Worm (Caenorhabditis elegans) whole organism, L4 larva: ENCODE data around the gene F10E7.2.
A peak's percentile ranks its signal among the peaks of the same experiment; 100 is the strongest.

Source experiments
- F10B5.3 ChIP-seq: sonication (generic microtip); optimal IDR thresholded peaks from 2 replicates; lab custom pipeline; 2016; ENCODE audit warnings: mild to moderate bottlenecking, missing genetic modification characterization, missing compliant biosample characterization
- F49E8.2 ChIP-seq: sonication (generic microtip); optimal IDR thresholded peaks from 2 replicates; lab custom pipeline; 2016; ENCODE audit warnings: missing compliant biosample characterization, mild to moderate bottlenecking, missing genetic modification characterization, borderline replicate concordance
- Y48G9A.11 ChIP-seq: fragments of 200-800 bp; sonication (Bioruptor generic); IDR thresholded peaks from 2 replicates; pipeline ENCODE4 v1.3.6; 2022; ENCODE audit warnings: missing genetic modification reagents, missing genetic modification characterization, missing compliant biosample characterization
- Y75B8A.6 ChIP-seq: fragments of 200-800 bp; sonication (Bioruptor generic); IDR thresholded peaks from 2 replicates; pipeline ENCODE4 v1.3.6; 2022; ENCODE audit warnings: missing genetic modification reagents, missing genetic modification characterization, missing compliant biosample characterization
- ZK337.2 ChIP-seq: fragments of 200-800 bp; sonication (Bioruptor generic); IDR thresholded peaks from 2 replicates; pipeline ENCODE4 v1.3.6; 2022; ENCODE audit warnings: missing genetic modification reagents, missing genetic modification characterization, missing compliant biosample characterization
- ZK546.5 ChIP-seq, 2 experiments: sonication (generic microtip); optimal IDR thresholded peaks; 2 replicates each; lab custom pipeline; 2017; ENCODE audit warnings: missing biosample characterization in 2 of 2, missing genetic modification characterization in 2 of 2
- ama-1 ChIP-seq: fragments of 150-350 bp; optimal IDR thresholded peaks from 2 replicates; lab custom pipeline; 2014; ENCODE audit warnings: inconsistent platforms, mixed read lengths
- ceh-44 ChIP-seq: fragments of 200-800 bp; sonication (Bioruptor generic); IDR thresholded peaks from 2 replicates; pipeline ENCODE4 v1.3.6; 2022; ENCODE audit warnings: missing genetic modification reagents, missing genetic modification characterization, missing compliant biosample characterization
- daf-19 ChIP-seq: fragments of 200-800 bp; sonication (Bioruptor generic); conservative IDR thresholded peaks from 2 replicates; pipeline ENCODE4 v1.3.6; 2022; ENCODE audit warnings: missing genetic modification characterization, missing compliant biosample characterization
- dmd-6 ChIP-seq: fragments of 200-800 bp; sonication (Bioruptor generic); IDR thresholded peaks from 2 replicates; pipeline ENCODE4 v1.3.6; 2022; ENCODE audit warnings: missing genetic modification reagents, missing genetic modification characterization, missing compliant biosample characterization
- dmd-8 ChIP-seq: fragments of 200-800 bp; sonication (Bioruptor generic); IDR thresholded peaks from 2 replicates; pipeline ENCODE4 v1.3.6; 2022; ENCODE audit warnings: missing genetic modification characterization, missing compliant biosample characterization
- duxl-1 ChIP-seq: sonication (generic microtip); optimal IDR thresholded peaks from 2 replicates; lab custom pipeline; 2016; ENCODE audit warnings: mild to moderate bottlenecking, missing genetic modification characterization, moderate library complexity, missing compliant biosample characterization; ENCODE audit not compliant: poor library complexity
- dve-1 ChIP-seq: sonication (generic microtip); optimal IDR thresholded peaks from 2 replicates; lab custom pipeline; 2017; ENCODE audit warnings: antibody characterized with exemption, mild to moderate bottlenecking, missing genetic modification characterization, missing compliant biosample characterization; ENCODE audit not compliant: insufficient read depth
- hlh-11 ChIP-seq: fragments of 200-800 bp; sonication (Bioruptor generic); optimal IDR thresholded peaks from 2 replicates; lab custom pipeline; 2018; ENCODE audit warnings: mild to moderate bottlenecking, missing genetic modification characterization, missing compliant biosample characterization
- hlh-30 ChIP-seq: sonication (generic microtip); optimal IDR thresholded peaks from 2 replicates; lab custom pipeline; 2017; ENCODE audit warnings: antibody characterized with exemption, mild to moderate bottlenecking, missing genetic modification characterization, missing compliant biosample characterization; ENCODE audit not compliant: insufficient read depth
- hmg-1.1 ChIP-seq: fragments of 200-800 bp; sonication (Bioruptor generic); IDR thresholded peaks from 2 replicates; pipeline ENCODE4 v1.3.6; 2022; ENCODE audit warnings: missing genetic modification reagents, missing genetic modification characterization, missing compliant biosample characterization
- lin-1 ChIP-seq: fragments of 200-800 bp; sonication (Bioruptor generic); IDR thresholded peaks from 2 replicates; pipeline ENCODE4 v1.3.6; 2022; ENCODE audit warnings: missing genetic modification reagents, missing genetic modification characterization, missing compliant biosample characterization
- lin-13 ChIP-seq: fragments of 150-350 bp; optimal IDR thresholded peaks from 2 replicates; lab custom pipeline; 2014; ENCODE audit warnings: missing biosample characterization, missing genetic modification reagents, missing genetic modification characterization
- lin-29 ChIP-seq: fragments of 200-800 bp; sonication (Bioruptor generic); IDR thresholded peaks from 2 replicates; pipeline ENCODE4 v1.3.6; 2022; ENCODE audit warnings: missing genetic modification reagents, missing genetic modification characterization, missing compliant biosample characterization
- lin-38 ChIP-seq: fragments of 200-800 bp; sonication (Bioruptor generic); IDR thresholded peaks from 2 replicates; pipeline ENCODE4 v1.3.6; 2022; ENCODE audit warnings: missing genetic modification reagents, missing genetic modification characterization, missing compliant biosample characterization
- madf-9 ChIP-seq: fragments of 200-800 bp; sonication (Bioruptor generic); conservative IDR thresholded peaks from 2 replicates; pipeline ENCODE4 v1.3.6; 2022; ENCODE audit warnings: missing genetic modification reagents, missing genetic modification characterization, missing compliant biosample characterization
- mdt-29 ChIP-seq: fragments of 200-800 bp; sonication (Bioruptor generic); IDR thresholded peaks from 2 replicates; pipeline ENCODE4 v1.3.6; 2022; ENCODE audit warnings: missing genetic modification reagents, missing genetic modification characterization, missing compliant biosample characterization
- mep-1 ChIP-seq: fragments of 150-350 bp; sonication (generic microtip); optimal IDR thresholded peaks from 3 replicates; lab custom pipeline; 2014; ENCODE audit warnings: missing biosample characterization, missing genetic modification characterization
- mes-2 ChIP-seq: sonication (generic microtip); optimal IDR thresholded peaks from 2 replicates; lab custom pipeline; 2016; ENCODE audit warnings: missing genotype, mild to moderate bottlenecking, missing genetic modification characterization, missing compliant biosample characterization; ENCODE audit not compliant: poor library complexity, severe bottlenecking
- nhr-102 ChIP-seq: sonication (generic microtip); optimal IDR thresholded peaks from 2 replicates; lab custom pipeline; 2016; ENCODE audit warnings: mild to moderate bottlenecking, missing genetic modification characterization, moderate library complexity, missing compliant biosample characterization
- nhr-25 ChIP-seq: sonication (generic microtip); optimal IDR thresholded peaks from 2 replicates; lab custom pipeline; 2017; ENCODE audit warnings: missing genetic modification characterization, mild to moderate bottlenecking, missing compliant biosample characterization, antibody characterized with exemption, moderate library complexity, borderline replicate concordance; ENCODE audit not compliant: insufficient read depth
- nhr-28 ChIP-seq: fragments of 150-350 bp; optimal IDR thresholded peaks from 2 replicates; lab custom pipeline; 2014; ENCODE audit warnings: missing biosample characterization, missing genetic modification characterization
- nhr-41 ChIP-seq: fragments of 200-800 bp; sonication (Bioruptor generic); IDR thresholded peaks from 2 replicates; pipeline ENCODE4 v1.3.6; 2022; ENCODE audit warnings: missing genetic modification reagents, missing genetic modification characterization, missing compliant biosample characterization
- php-3 ChIP-seq: fragments of 200-800 bp; sonication (Bioruptor generic); IDR thresholded peaks from 2 replicates; pipeline ENCODE4 v1.3.6; 2022; ENCODE audit warnings: missing genetic modification reagents, missing genetic modification characterization, missing compliant biosample characterization
- saeg-2 ChIP-seq: fragments of 200-800 bp; sonication (Bioruptor generic); IDR thresholded peaks from 2 replicates; pipeline ENCODE4 v1.3.6; 2022; ENCODE audit warnings: missing genetic modification reagents, missing genetic modification characterization, missing compliant biosample characterization
- sdz-12 ChIP-seq: fragments of 200-800 bp; sonication (Bioruptor generic); optimal IDR thresholded peaks from 2 replicates; lab custom pipeline; 2018; ENCODE audit warnings: mild to moderate bottlenecking, missing genetic modification characterization, missing compliant biosample characterization
- set-16 ChIP-seq: fragments of 200-800 bp; sonication (Bioruptor generic); IDR thresholded peaks from 2 replicates; pipeline ENCODE4 v1.3.6; 2022; ENCODE audit warnings: missing genetic modification reagents, missing genetic modification characterization, missing compliant biosample characterization
- skn-1 ChIP-seq: fragments of 150-350 bp; optimal IDR thresholded peaks from 2 replicates; lab custom pipeline; 2014; ENCODE audit warnings: missing biosample characterization, missing genetic modification characterization
- snpc-1.2 ChIP-seq: fragments of 200-800 bp; sonication (Bioruptor generic); IDR thresholded peaks from 2 replicates; pipeline ENCODE4 v1.3.6; 2022; ENCODE audit warnings: missing genetic modification reagents, missing genetic modification characterization, missing compliant biosample characterization
- spr-1 ChIP-seq: sonication (generic microtip); optimal IDR thresholded peaks from 2 replicates; lab custom pipeline; 2016; ENCODE audit warnings: mild to moderate bottlenecking, missing genetic modification characterization, missing compliant biosample characterization
- spr-3 ChIP-seq: fragments of 200-800 bp; sonication (Bioruptor generic); optimal IDR thresholded peaks from 2 replicates; lab custom pipeline; 2018; ENCODE audit warnings: mild to moderate bottlenecking, missing genetic modification characterization, missing compliant biosample characterization
- tag-97 ChIP-seq: fragments of 200-800 bp; sonication (Bioruptor generic); IDR thresholded peaks from 2 replicates; pipeline ENCODE4 v1.3.6; 2022; ENCODE audit warnings: missing genetic modification characterization, missing compliant biosample characterization
- zag-1 ChIP-seq: fragments of 150-350 bp; optimal IDR thresholded peaks from 2 replicates; lab custom pipeline; 2014; ENCODE audit warnings: missing biosample characterization, missing genetic modification characterization

The F10E7.2 gene

ce11 chrII:7151969-7152631 lies 30.1 kb downstream of the F10E7.2 start, which contains the start of gene fust-1 (continued):
- peak; percentile 94 for TF ChIP-seq lin-13 (GFP tag; lab: Kevin White, UChicago)
- peak; percentile 61; the same call in 1 of the 2 replicates for TF ChIP-seq nhr-41
- peak; percentile 78 for TF ChIP-seq snpc-1.2
- TF ChIP-seq Y48G9A.11 (GFP tag; lab: Robert Waterston, UW), result peak; percentile 91
- TF ChIP-seq nhr-25 (tag; lab: Kevin White, UChicago), result peak; percentile 93
- TF ChIP-seq lin-29, result peak; percentile 84
- TF ChIP-seq ZK337.2 (GFP tag; lab: Robert Waterston, UW), result no peak; the same call in 1 of the 2 replicates
- TF ChIP-seq saeg-2 (GFP tag; lab: Robert Waterston, UW), result peak; percentile 87
- peak; percentile 86 for TF ChIP-seq php-3
- peak; percentile 72 for TF ChIP-seq zag-1 (tag; lab: Kevin White, UChicago)
- TF ChIP-seq tag-97 (GFP tag; lab: Robert Waterston, UW), result no peak
- no peak for TF ChIP-seq daf-19 (GFP tag; lab: Robert Waterston, UW)
- TF ChIP-seq spr-1 (tag; lab: Kevin White, UChicago), result peak; percentile 93
- TF ChIP-seq lin-1, result peak; percentile 89
- peak; percentile 96 for TF ChIP-seq lin-38 (GFP tag; lab: Robert Waterston, UW)
- peak; percentile 72 for TF ChIP-seq ama-1 (lab: Kevin White, UChicago)
- peak; percentile 87 for TF ChIP-seq skn-1 (tag; lab: Kevin White, UChicago)
- no peak for TF ChIP-seq dmd-8
- peak; percentile 70; the same call in 1 of the 2 replicates for TF ChIP-seq madf-9 (GFP tag; lab: Robert Waterston, UW)
- TF ChIP-seq duxl-1 (tag; lab: Kevin White, UChicago), result peak; percentile 92
- peak; percentile 91 for TF ChIP-seq mdt-29
- peak in 1 of 2 experiments; percentile 64 for TF ChIP-seq ZK546.5 (tag; optimal IDR thresholded peaks at IDR 0.05; lab: Kevin White, UChicago)
- TF ChIP-seq F10B5.3 (tag; lab: Kevin White, UChicago), result peak; percentile 89
- TF ChIP-seq spr-3 (GFP tag; lab: Kevin White, UChicago), result peak; percentile 81

- TF ChIP-seq set-16 (GFP tag; lab: Robert Waterston, UW), result peak; percentile 89
- TF ChIP-seq, all 104 proteins: peak for 1; not testable (repeated sequence) for 103
Observed at ce11 chrII:7153095-7153494, 31.1 kb downstream of the F10E7.2 start.

- TF ChIP-seq F49E8.2 (tag; lab: Kevin White, UChicago) (no peak), Y75B8A.6 (GFP tag; lab: Robert Waterston, UW) (no peak), ama-1 (lab: Kevin White, UChicago) (no peak), set-16 (GFP tag; lab: Robert Waterston, UW) (peak; percentile 96), mep-1 (tag; lab: Kevin White, UChicago) (no peak), sdz-12 (GFP tag; lab: Kevin White, UChicago) (no peak)
Observed at ce11 chrII:7154711-7155110, 32.7 kb downstream of the F10E7.2 start.

DNA sequence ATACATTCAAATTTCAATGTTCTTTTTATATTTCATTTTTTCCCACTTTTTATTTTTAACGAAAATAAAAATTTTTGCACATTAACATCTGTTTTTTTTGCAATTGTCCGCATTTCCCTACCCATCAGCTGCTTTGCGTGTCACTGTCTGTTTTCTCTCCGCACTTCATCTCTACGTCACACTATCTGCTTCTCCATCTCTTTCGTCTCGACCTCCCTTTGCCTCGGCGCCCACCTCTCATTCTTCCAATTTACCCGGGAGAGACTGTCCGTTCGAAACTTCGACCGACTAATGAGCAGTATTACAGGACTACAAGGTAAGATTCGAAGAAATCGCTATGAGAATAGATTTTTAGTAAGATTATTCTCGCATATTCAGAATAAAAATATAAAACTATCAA lies 33.4 kb downstream of the F10E7.2 start, which contains the start of gene C27H5.2:
TSS of gene C27H5.2 (plus strand) at position 190 of the 400 bp plus-strand sequence.
- TF ChIP-seq ceh-44 (GFP tag; lab: Robert Waterston, UW) (no peak), ama-1 (lab: Kevin White, UChicago) (peak; percentile 84), hlh-11 (tag; lab: Kevin White, UChicago) (peak; percentile 68), nhr-28 (tag; lab: Kevin White, UChicago) (peak; percentile 26), dmd-6 (GFP tag; lab: Robert Waterston, UW) (peak; percentile 7; the same call in 1 of the 2 replicates), mes-2 (tag; lab: Kevin White, UChicago) (peak; percentile 47), hlh-30 (tag; lab: Kevin White, UChicago) (peak; percentile 8), zag-1 (tag; lab: Kevin White, UChicago) (no peak), dve-1 (tag; lab: Kevin White, UChicago) (peak; percentile 8), hmg-1.1 (GFP tag; lab: Robert Waterston, UW) (0 out of 2 replicates have a peak, but pooled peaks have one; percentile 18), nhr-102 (tag; lab: Kevin White, UChicago) (peak; percentile 20), F10B5.3 (tag; lab: Kevin White, UChicago) (no peak), mep-1 (tag; lab: Kevin White, UChicago) (peak; percentile 29)
